Worm (Caenorhabditis elegans) whole organism, early embryonic: ENCODE data around the gene apy-1.

Source experiments
- ama-1 ChIP-seq: fragments of 150-350 bp; optimal IDR thresholded peaks from 2 replicates; lab custom pipeline; 2014
- ets-7 ChIP-seq: sonication (generic microtip); optimal IDR thresholded peaks from 2 replicates; lab custom pipeline; 2016; ENCODE audit warnings: missing genotype, missing genetic modification characterization, missing compliant biosample characterization
- flt-1 ChIP-seq: fragments of 200-800 bp; sonication (Bioruptor generic); IDR thresholded peaks from 2 replicates; pipeline ENCODE4 v1.3.6; 2022; ENCODE audit warnings: missing genetic modification characterization, missing compliant biosample characterization
- sea-1 ChIP-seq: fragments of 200-800 bp; sonication (Bioruptor generic); conservative IDR thresholded peaks from 2 replicates; pipeline ENCODE4 v1.3.6; 2022; ENCODE audit warnings: missing genetic modification characterization, missing compliant biosample characterization
- tbx-11 ChIP-seq: fragments of 200-800 bp; sonication (Bioruptor generic); IDR thresholded peaks from 2 replicates; pipeline ENCODE4 v1.3.6; 2022; ENCODE audit warnings: missing genetic modification characterization, missing compliant biosample characterization
- tra-4 ChIP-seq: sonication (generic microtip); optimal IDR thresholded peaks from 2 replicates; lab custom pipeline; 2017; ENCODE audit warnings: missing genetic modification characterization, missing compliant biosample characterization

- TF ChIP-seq tra-4 (no peak), tbx-11 (no peak), flt-1 (GFP tag; lab: Robert Waterston, UW) (no peak), sea-1 (GFP tag; lab: Robert Waterston, UW) (no peak), ets-7 (no peak), ama-1 (no peak)
These were observed 36.9 kb downstream of the apy-1 start, which contains the start of gene ceh-14 for ce11 chrX:7532632-7533031.
